Fruit fly (Drosophila melanogaster) whole organism, prepupa: ENCODE results near the gene CG18636.
A peak's percentile ranks its signal among the peaks of the same experiment; 100 is the strongest.

Source experiments
- Blimp-1 ChIP-seq: fragments of 200-800 bp; sonication (Bioruptor generic); optimal IDR thresholded peaks from 3 replicates; lab custom pipeline; 2017; ENCODE audit warnings: missing biosample characterization, missing genetic modification characterization, mild to moderate bottlenecking, moderate library complexity, missing genetic modification reagents
- CG10669 ChIP-seq: fragments of 200-800 bp; sonication (Bioruptor generic); optimal IDR thresholded peaks from 3 replicates; lab custom pipeline; 2018; ENCODE audit warnings: missing biosample characterization, mild to moderate bottlenecking, missing genetic modification characterization, moderate library complexity
- CG11762 ChIP-seq: fragments of 200-800 bp; sonication (Bioruptor generic); optimal IDR thresholded peaks from 3 replicates; lab custom pipeline; 2016; ENCODE audit warnings: missing biosample characterization, missing genetic modification characterization; ENCODE audit not compliant: insufficient read depth
- CG11902 ChIP-seq: fragments of 200-800 bp; sonication (Bioruptor generic); optimal IDR thresholded peaks from 3 replicates; lab custom pipeline; 2016; ENCODE audit warnings: missing biosample characterization, missing genetic modification characterization
- CG1621 ChIP-seq: fragments of 200-800 bp; sonication (Bioruptor generic); optimal IDR thresholded peaks from 3 replicates; lab custom pipeline; 2018; ENCODE audit warnings: missing biosample characterization, mild to moderate bottlenecking, missing genetic modification characterization
- CG16779 ChIP-seq: fragments of 200-800 bp; sonication (Bioruptor generic); optimal IDR thresholded peaks from 3 replicates; lab custom pipeline; 2017; ENCODE audit warnings: missing biosample characterization, mild to moderate bottlenecking, missing genetic modification characterization
- CG3032 ChIP-seq: fragments of 200-800 bp; optimal IDR thresholded peaks from 2 replicates; lab custom pipeline; 2019; ENCODE audit warnings: missing biosample characterization, mild to moderate bottlenecking, missing genetic modification characterization, moderate library complexity
- CG32006 ChIP-seq: fragments of 200-800 bp; sonication (Bioruptor generic); optimal IDR thresholded peaks from 3 replicates; lab custom pipeline; 2017; ENCODE audit warnings: missing biosample characterization, mild to moderate bottlenecking, missing genetic modification characterization
- CG4318 ChIP-seq: fragments of 200-800 bp; sonication (Bioruptor generic); optimal IDR thresholded peaks from 3 replicates; lab custom pipeline; 2017; ENCODE audit warnings: missing biosample characterization, mild to moderate bottlenecking, missing genetic modification characterization
- CG6163 ChIP-seq: fragments of 200-800 bp; sonication (Bioruptor generic); IDR thresholded peaks from 3 replicates; pipeline ENCODE4 v1.3.6; 2022; ENCODE audit warnings: missing biosample characterization, missing genetic modification characterization
- CG6792 ChIP-seq: fragments of 200-800 bp; sonication (Bioruptor generic); optimal IDR thresholded peaks from 3 replicates; lab custom pipeline; 2016; ENCODE audit warnings: missing biosample characterization, missing genetic modification characterization
- CG6808 ChIP-seq: fragments of 200-800 bp; sonication (Bioruptor generic); optimal IDR thresholded peaks from 3 replicates; lab custom pipeline; 2017; ENCODE audit warnings: missing biosample characterization, missing genetic modification characterization, mild to moderate bottlenecking, moderate library complexity, missing genetic modification reagents
- CG6854 ChIP-seq: fragments of 200-800 bp; sonication (Bioruptor generic); optimal IDR thresholded peaks from 2 replicates; lab custom pipeline; 2017; ENCODE audit warnings: missing biosample characterization, mild to moderate bottlenecking, missing genetic modification characterization
- CG8119 ChIP-seq: fragments of 200-800 bp; sonication (Bioruptor generic); IDR thresholded peaks from 3 replicates; pipeline ENCODE4 v1.3.6; 2022; ENCODE audit warnings: missing biosample characterization, missing genetic modification characterization
- CG8632 ChIP-seq: fragments of 200-800 bp; sonication (Bioruptor generic); optimal IDR thresholded peaks from 3 replicates; lab custom pipeline; 2016; ENCODE audit warnings: missing biosample characterization, missing genetic modification characterization
- Eip75B ChIP-seq: fragments of 200-800 bp; sonication (Bioruptor generic); optimal IDR thresholded peaks from 3 replicates; lab custom pipeline; 2016; ENCODE audit warnings: missing biosample characterization, missing genetic modification characterization
- Eip78C ChIP-seq: fragments of 200-800 bp; sonication (Bioruptor generic); peaks from one replicate; lab custom pipeline; 2016; ENCODE audit warnings: missing biosample characterization, missing genetic modification characterization
- Ets21C ChIP-seq: fragments of 200-800 bp; sonication (Bioruptor generic); optimal IDR thresholded peaks from 3 replicates; lab custom pipeline; 2016; ENCODE audit warnings: missing biosample characterization, missing genetic modification characterization
- Ets96B ChIP-seq: fragments of 200-800 bp; optimal IDR thresholded peaks from 2 replicates; lab custom pipeline; 2019; ENCODE audit warnings: missing biosample characterization, mild to moderate bottlenecking, missing genetic modification characterization, moderate library complexity
- Hr38 ChIP-seq: sonication (Bioruptor generic); optimal IDR thresholded peaks from 2 replicates; lab custom pipeline; 2016; ENCODE audit warnings: missing biosample characterization, missing genetic modification characterization
- Hr39 ChIP-seq: fragments of 200-800 bp; sonication (Bioruptor generic); optimal IDR thresholded peaks from 2 replicates; lab custom pipeline; 2016; ENCODE audit warnings: missing biosample characterization, missing genetic modification characterization
- Hr4 ChIP-seq: fragments of 200-800 bp; sonication (Bioruptor generic); optimal IDR thresholded peaks from 3 replicates; lab custom pipeline; 2016; ENCODE audit warnings: missing biosample characterization, missing genetic modification characterization
- Sox14 ChIP-seq: fragments of 200-800 bp; sonication (Bioruptor generic); optimal IDR thresholded peaks from 3 replicates; lab custom pipeline; 2016; ENCODE audit warnings: missing biosample characterization, missing genetic modification characterization
- Sox15 ChIP-seq: fragments of 200-800 bp; sonication (Bioruptor generic); optimal IDR thresholded peaks from 3 replicates; lab custom pipeline; 2016; ENCODE audit warnings: missing biosample characterization, missing genetic modification characterization
- achi ChIP-seq: fragments of 200-800 bp; sonication (Bioruptor generic); optimal IDR thresholded peaks from 3 replicates; lab custom pipeline; 2016; ENCODE audit warnings: missing biosample characterization, missing genetic modification characterization
- acj6 ChIP-seq: fragments of 200-800 bp; sonication (Bioruptor generic); optimal IDR thresholded peaks from 3 replicates; lab custom pipeline; 2016; ENCODE audit warnings: missing biosample characterization, missing genetic modification characterization
- cyc ChIP-seq: fragments of 200-800 bp; sonication (Bioruptor generic); optimal IDR thresholded peaks from 3 replicates; lab custom pipeline; 2016; ENCODE audit warnings: missing biosample characterization, missing genetic modification characterization
- dac ChIP-seq: fragments of 200-800 bp; sonication (Bioruptor generic); optimal IDR thresholded peaks from 2 replicates; lab custom pipeline; 2017; ENCODE audit warnings: missing biosample characterization, mild to moderate bottlenecking, missing genetic modification characterization
- dsx ChIP-seq: fragments of 200-800 bp; optimal IDR thresholded peaks from 3 replicates; lab custom pipeline; 2019; ENCODE audit warnings: missing biosample characterization, mild to moderate bottlenecking, missing genetic modification characterization, moderate library complexity; ENCODE audit not compliant: poor library complexity, severe bottlenecking
- eg ChIP-seq: fragments of 200-800 bp; sonication (Bioruptor generic); IDR thresholded peaks from 3 replicates; pipeline ENCODE4 v1.3.6; 2022; ENCODE audit warnings: missing biosample characterization, missing genetic modification characterization
- fd59A ChIP-seq: fragments of 200-800 bp; sonication (Bioruptor generic); optimal IDR thresholded peaks from 2 replicates; lab custom pipeline; 2017; ENCODE audit warnings: missing biosample characterization, mild to moderate bottlenecking, missing genetic modification characterization, missing genetic modification reagents
- fd85E ChIP-seq: fragments of 200-800 bp; sonication (Bioruptor generic); optimal IDR thresholded peaks from 3 replicates; lab custom pipeline; 2016; ENCODE audit warnings: missing biosample characterization, missing genetic modification characterization
- fkh ChIP-seq: fragments of 200-800 bp; sonication (Bioruptor generic); optimal IDR thresholded peaks from 3 replicates; lab custom pipeline; 2017; ENCODE audit warnings: missing biosample characterization, mild to moderate bottlenecking, missing genetic modification characterization, moderate library complexity
- lz ChIP-seq: fragments of 200-800 bp; sonication (Bioruptor generic); optimal IDR thresholded peaks from 3 replicates; lab custom pipeline; 2016; ENCODE audit warnings: missing biosample characterization, missing genetic modification characterization
- net ChIP-seq: fragments of 200-800 bp; sonication (Bioruptor generic); optimal IDR thresholded peaks from 3 replicates; lab custom pipeline; 2016; ENCODE audit warnings: missing biosample characterization, missing genetic modification characterization
- salr ChIP-seq, 2 experiments: fragments of 200-800 bp; sonication (Bioruptor generic); optimal IDR thresholded peaks; 3 replicates each; lab custom pipeline; 2016 to 2018; ENCODE audit warnings: missing biosample characterization in 2 of 2, missing genetic modification characterization in 2 of 2, mild to moderate bottlenecking in 1 of 2
- svp ChIP-seq: fragments of 200-800 bp; sonication (Bioruptor generic); peaks from one replicate; lab custom pipeline; 2016; ENCODE audit warnings: missing biosample characterization, missing genetic modification characterization
- topi ChIP-seq: fragments of 200-800 bp; sonication (Bioruptor generic); optimal IDR thresholded peaks from 3 replicates; lab custom pipeline; 2016; ENCODE audit warnings: missing biosample characterization, missing genetic modification characterization
- vri ChIP-seq: fragments of 200-800 bp; sonication (Bioruptor generic); optimal IDR thresholded peaks from 3 replicates; lab custom pipeline; 2016; ENCODE audit warnings: missing biosample characterization, mild to moderate bottlenecking, missing genetic modification characterization

CG18636 gene

dm6 chr2L:14774713-14775112 is 9.7 kb downstream of the CG18636 start, which contains the start of gene CG4650:
CG4650 (minus strand) TSS chr2L:14774981.
- TF ChIP-seq Eip75B, result no peak
- TF ChIP-seq svp (GFP tag; lab: Kevin White, UChicago), result peak; percentile 92
- TF ChIP-seq CG10669 (GFP tag; lab: Kevin White, UChicago), result no peak
- TF ChIP-seq Eip78C (GFP tag; lab: Kevin White, UChicago), result peak; percentile 36

- TF ChIP-seq CG6792 (GFP tag; lab: Kevin White, UChicago) (no peak), Eip75B (no peak), CG8632 (GFP tag; lab: Kevin White, UChicago) (no peak)
Measured at dm6 chr2L:14765608-14766007, 18.8 kb downstream of the CG18636 start, which contains the start of gene CG4701. CG4701 (plus strand) TSS chr2L:14765908.

- no peak for TF ChIP-seq fd59A (GFP tag; lab: Kevin White, UChicago)
- TF ChIP-seq cyc (GFP tag; lab: Kevin White, UChicago), result no peak
- TF ChIP-seq CG4318 (GFP tag; lab: Kevin White, UChicago), result no peak
Measured at dm6 chr2L:14762465-14762864, 21.9 kb downstream of the CG18636 start, which contains the start of gene CSN1a. CSN1a (plus strand) TSS chr2L:14762765.

dm6 chr2L:14760467-14760866 is 23.9 kb downstream of the CG18636 start, which contains the start of gene CG4691:
CG4691 (plus strand) TSS chr2L:14760767.
- TF ChIP-seq svp (GFP tag; lab: Kevin White, UChicago) (no peak), CG3032 (tag; lab: Kevin White, UChicago) (no peak), Hr4 (no peak), salr (GFP tag; optimal IDR thresholded peaks at IDR 0.05; lab: Kevin White, UChicago) (no peak), CG32006 (GFP tag; lab: Kevin White, UChicago) (no peak), fkh (GFP tag; lab: Kevin White, UChicago) (no peak), CG11902 (no peak), Eip75B (no peak), Sox15 (GFP tag; lab: Kevin White, UChicago) (no peak), CG16779 (tag; lab: Kevin White, UChicago) (no peak), Ets96B (tag; lab: Kevin White, UChicago) (no peak), vri (GFP tag; lab: Kevin White, UChicago) (no peak), CG8632 (GFP tag; lab: Kevin White, UChicago) (no peak), CG6854 (GFP tag; lab: Kevin White, UChicago) (no peak), dsx (GFP tag; lab: Kevin White, UChicago) (no peak), achi (GFP tag; lab: Kevin White, UChicago) (no peak), Hr39 (GFP tag; lab: Kevin White, UChicago) (no peak), acj6 (GFP tag; lab: Kevin White, UChicago) (no peak), CG11762 (GFP tag; lab: Kevin White, UChicago) (no peak)
- TF ChIP-seq, all 60 proteins: peak for 0

dm6 chr2L:14746068-14746467 is 38.3 kb downstream of the CG18636 start:
- TF ChIP-seq CG11902 (no peak), fd85E (GFP tag; lab: Kevin White, UChicago) (no peak)

- TF ChIP-seq Hr39 (GFP tag; lab: Kevin White, UChicago), result no peak
- peak; percentile 70 for TF ChIP-seq svp (GFP tag; lab: Kevin White, UChicago)
Measured at dm6 chr2L:14745068-14745467, 39.3 kb downstream of the CG18636 start, which contains the start of gene CG42587. CG42587 (minus strand) TSS chr2L:14745210.

dm6 chr2L:14744121-14744520 is 40.3 kb downstream of the CG18636 start, which contains the start of gene CG42681:
CG42681 (plus strand) TSS chr2L:14744421.
- TF ChIP-seq Hr38 (GFP tag; lab: Kevin White, UChicago) (no peak), fd85E (GFP tag; lab: Kevin White, UChicago) (no peak), CG8119 (GFP tag; lab: Robert Waterston, UW) (no peak), topi (GFP tag; lab: Kevin White, UChicago) (no peak), svp (GFP tag; lab: Kevin White, UChicago) (peak; percentile 51), lz (GFP tag; lab: Kevin White, UChicago) (no peak), CG6808 (GFP tag; lab: Kevin White, UChicago) (no peak), Hr4 (peak; percentile 36), CG6163 (no peak), dsx (GFP tag; lab: Kevin White, UChicago) (no peak), eg (GFP tag; lab: Robert Waterston, UW) (no peak), CG16779 (tag; lab: Kevin White, UChicago) (no peak), Sox14 (GFP tag; lab: Kevin White, UChicago) (no peak), dac (GFP tag; lab: Kevin White, UChicago) (no peak), CG1621 (tag; lab: Kevin White, UChicago) (no peak), Blimp-1 (GFP tag; lab: Kevin White, UChicago) (no peak), Eip78C (GFP tag; lab: Kevin White, UChicago) (peak; percentile 48), Ets21C (GFP tag; lab: Kevin White, UChicago) (no peak), net (GFP tag; lab: Kevin White, UChicago) (no peak)
